Fruit fly (Drosophila melanogaster): ENCODE results near the gene CG31464.

CG31464 gene

DNA sequence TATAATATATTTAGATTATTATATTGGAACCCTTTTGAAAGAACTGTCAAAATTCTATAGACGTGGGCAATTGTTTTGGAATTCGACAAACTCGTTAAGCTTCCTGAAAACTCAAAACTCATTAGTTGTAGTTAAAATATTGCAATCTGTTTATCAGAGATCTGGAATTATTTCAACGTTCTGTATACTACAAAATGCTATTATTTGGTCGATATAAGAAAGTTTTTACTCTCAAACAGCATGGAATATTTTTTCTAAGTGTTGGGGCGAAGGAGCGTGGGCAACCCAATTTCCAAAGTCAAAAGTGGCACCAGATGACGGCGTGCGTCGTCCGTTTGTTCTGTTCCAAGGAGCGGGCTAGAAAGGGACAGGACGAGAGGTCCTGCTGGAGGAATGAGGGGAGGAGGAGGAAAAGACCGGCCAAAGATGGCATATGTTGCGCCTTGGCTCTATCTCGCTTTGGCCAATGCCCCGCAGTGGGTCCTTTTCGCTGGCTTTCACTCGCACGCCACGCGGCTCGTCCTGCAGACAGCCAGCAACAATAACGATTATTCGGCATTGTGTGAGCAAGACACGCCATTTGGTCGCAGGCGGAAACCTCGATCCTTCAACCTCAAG is 5.2 kb upstream of the CG31464 start:
- TF ChIP-seq noc (tag; optimal IDR thresholded peaks at IDR 0.05): no peak

DNA sequence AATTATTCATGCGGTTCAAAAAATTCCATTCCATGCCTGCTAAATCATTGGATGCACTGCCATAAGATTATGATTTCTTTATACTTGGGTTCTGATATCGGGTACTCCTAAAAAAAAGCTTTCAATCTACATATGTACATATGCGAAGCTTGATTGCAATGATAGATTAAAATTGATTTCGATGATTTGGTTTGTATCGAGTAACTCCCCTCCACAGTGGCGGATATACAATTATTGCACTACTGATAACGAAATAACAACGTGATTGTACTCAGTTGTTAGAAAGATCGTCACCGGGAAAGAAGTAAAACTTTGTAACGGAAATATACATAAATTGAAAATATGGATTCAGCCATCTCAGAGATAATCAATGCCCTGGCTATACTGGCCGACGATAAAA is 3.3 kb upstream of the CG31464 start, which contains the start of gene Nazo:
Gene Nazo, plus strand, starts transcription at position 180 of the 400 bp plus-strand sequence.
- TF ChIP-seq noc (tag; optimal IDR thresholded peaks at IDR 0.05): no peak

DNA sequence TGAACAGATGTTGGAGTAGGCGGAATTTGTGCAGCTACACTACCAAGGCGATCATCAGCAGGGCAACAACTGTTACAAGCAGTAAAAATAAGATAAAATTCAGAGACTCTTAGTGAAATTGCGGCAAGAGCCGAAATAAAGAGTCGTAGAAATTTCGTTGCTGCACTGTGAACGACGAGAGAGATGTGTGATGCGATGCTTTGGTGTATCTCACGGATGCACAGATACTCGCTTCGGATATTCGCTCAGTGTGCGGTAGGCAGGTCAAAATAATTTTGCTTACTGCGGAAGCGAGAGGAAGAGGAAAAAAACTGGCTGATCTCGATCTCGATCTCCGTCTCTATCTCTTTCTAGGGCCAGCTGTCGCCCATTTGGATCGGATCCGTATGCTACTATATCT is 2.2 kb upstream of the CG31464 start:
- TF ChIP-seq noc (tag; optimal IDR thresholded peaks at IDR 0.05): no peak

DNA sequence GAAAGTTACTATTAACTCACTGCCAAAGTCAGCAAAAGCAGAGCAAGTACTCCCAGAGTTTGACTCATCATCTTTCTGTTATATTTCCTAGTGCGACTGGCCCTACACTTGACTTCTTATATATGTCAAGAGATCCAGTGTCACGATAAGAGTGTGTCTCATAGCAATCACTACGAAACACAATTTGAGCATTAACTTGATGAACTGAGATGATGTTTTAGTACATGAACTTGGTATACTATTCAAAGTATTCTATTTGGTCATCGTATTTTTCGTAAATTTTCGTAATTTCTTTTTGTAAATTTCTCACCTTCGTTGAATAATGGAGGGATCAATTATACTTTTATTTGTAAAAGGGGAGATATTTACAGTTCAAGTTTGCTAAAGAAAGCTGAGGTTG is 562 bp upstream of the CG31464 start, which contains the start of gene CG11672:
Gene CG11672, minus strand, starts transcription at position 101 of the 400 bp plus-strand sequence.
- no peak for TF ChIP-seq noc (tag; optimal IDR thresholded peaks at IDR 0.05)

DNA sequence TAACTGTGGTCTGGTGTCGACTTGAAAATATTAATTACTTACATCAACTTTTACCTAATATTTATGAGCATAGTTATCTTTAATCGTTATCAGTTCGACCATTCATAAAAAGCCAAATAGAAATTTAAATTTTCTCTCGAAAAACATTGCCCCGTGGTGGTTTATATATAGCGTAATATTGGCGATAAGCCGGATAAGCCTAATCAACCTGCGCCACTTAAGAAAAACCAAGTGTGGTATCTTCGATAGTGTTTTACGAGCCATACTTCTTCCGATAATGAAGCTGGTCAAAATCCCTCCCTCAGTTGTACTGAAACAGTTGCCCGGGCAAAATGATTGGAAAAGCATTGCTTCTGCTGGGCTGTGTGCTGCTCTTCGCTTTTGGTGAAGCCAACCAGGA is 994 bp downstream of the CG31464 start, which contains the start of gene CG31463:
Gene CG31463, plus strand, starts transcription at position 302 of the 400 bp plus-strand sequence.
- TF ChIP-seq noc (tag; optimal IDR thresholded peaks at IDR 0.05): no peak

DNA sequence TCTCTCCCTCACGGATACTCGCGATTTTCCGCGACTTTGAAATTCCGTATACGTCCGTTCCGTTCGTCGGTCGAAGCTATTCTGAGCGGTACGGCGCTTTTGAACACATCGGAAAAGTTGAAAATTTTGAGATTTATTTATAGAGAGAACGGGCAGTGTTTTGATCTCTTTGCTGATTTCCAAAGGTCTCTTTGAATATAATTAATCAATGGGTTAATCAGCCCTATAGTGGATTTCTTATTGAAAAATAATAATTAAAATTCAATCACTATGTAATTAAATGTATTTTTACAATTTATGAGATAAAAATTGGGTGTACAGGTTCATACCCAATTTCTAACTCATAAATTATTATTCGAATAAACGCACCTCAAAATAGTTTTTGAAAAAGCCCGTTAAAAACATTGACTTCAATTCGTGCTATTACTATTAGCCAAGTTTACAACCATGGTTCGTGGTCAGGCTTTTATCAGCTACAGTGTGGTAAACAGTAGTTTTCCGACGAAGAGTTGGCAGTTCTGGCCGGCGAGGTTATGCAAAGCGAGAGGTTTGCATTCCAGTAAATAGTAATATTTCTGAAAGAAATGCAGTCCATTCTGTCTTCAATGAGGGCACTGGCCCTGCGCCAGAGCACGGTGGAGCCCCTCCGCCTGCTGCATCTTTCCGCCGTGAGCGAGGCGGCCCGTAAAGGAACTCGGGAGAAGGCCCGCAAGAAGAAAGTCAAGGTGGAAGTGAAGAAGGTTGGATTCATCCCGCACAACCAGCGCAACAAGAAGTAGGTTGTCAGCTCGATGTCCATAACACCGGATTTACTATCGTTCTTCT is 10.1 kb downstream of the CG31464 start, which contains the start of the genes CG9626 and mRpL1:
Gene CG9626, minus strand, starts transcription at position 51 of the 825 bp plus-strand sequence.
Gene mRpL1, plus strand, starts transcription at position 513 of the 825 bp plus-strand sequence.
- no peak for TF ChIP-seq noc (tag; optimal IDR thresholded peaks at IDR 0.05)

DNA sequence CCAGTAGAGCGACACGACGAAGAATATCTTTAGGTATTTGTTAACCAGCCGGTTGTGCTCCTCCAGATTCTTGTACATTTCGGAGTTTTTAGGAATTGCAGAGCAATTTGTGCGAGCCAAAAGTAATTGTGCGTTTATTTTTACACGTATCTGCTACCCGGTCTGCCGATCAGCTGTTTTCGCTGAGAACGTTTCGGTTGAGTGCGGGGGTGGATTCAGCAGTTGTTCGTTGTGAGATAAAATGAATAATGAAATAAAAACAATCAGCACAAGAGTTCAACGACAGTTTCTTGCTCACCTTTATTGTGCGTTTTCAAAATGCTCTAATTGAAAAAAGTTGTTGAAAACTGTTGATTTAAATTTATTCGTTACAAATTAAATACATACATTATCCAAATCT is 12.8 kb downstream of the CG31464 start, which contains the start of gene nac:
Gene nac, minus strand, starts transcription at position 176 of the 400 bp plus-strand sequence.
- no peak for TF ChIP-seq noc (tag; optimal IDR thresholded peaks at IDR 0.05)

DNA sequence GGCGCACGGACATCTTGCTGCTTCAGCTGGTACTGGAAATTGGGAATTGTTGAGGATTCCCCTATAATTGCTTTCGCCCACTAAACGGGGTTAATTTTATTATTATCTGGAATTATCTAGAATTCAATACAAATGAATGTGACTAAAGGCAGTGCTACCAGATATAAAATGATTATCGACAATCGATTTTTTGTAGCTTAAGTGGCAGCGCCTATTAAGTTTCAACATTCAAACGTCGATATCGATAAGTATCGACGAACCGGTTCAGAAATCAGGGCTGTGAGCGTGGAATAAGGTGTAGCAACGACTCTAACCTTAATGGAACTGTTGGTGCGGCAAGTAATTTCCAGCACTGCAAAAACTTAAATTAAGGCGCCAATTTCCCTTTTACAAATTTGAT is 14.1 kb downstream of the CG31464 start, which contains the start of gene Sgt1:
Gene Sgt1, minus strand, starts transcription at position 165 of the 400 bp plus-strand sequence.
- TF ChIP-seq noc (tag; optimal IDR thresholded peaks at IDR 0.05): no peak

DNA sequence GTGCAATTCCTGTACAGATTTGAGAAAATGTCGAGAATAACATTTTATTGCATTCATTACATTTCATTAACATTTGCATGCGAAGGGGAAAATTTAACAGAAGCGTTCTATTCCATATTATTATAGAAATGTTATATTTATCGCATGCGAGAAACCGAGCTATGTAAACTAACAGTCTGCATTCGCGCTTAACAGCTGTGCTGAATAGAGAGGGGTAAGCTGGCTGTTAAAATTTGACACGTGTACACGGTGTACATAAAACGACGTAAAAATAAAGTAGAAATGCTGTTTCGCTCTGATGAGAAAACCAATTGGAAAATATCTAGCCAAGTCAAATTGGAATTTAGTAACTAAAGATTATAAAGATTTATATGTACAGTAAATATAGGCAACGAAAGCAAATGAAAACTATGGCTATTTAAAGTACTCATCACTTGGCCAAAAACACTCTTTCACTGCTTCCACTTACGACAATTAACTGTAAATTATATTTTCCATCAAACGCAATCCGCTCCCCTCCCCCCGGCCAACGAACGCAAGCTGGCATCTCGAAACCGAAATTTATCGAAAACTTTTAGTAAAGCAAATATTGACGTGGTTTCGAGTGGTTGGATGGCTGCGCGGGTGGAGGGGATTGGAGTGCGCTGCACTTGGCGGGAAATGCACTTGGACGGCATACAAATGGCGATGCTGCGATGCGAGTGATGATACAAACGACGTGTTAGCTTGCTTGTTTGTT is 15.3 kb downstream of the CG31464 start:
- TF ChIP-seq noc (tag; optimal IDR thresholded peaks at IDR 0.05): no peak

DNA sequence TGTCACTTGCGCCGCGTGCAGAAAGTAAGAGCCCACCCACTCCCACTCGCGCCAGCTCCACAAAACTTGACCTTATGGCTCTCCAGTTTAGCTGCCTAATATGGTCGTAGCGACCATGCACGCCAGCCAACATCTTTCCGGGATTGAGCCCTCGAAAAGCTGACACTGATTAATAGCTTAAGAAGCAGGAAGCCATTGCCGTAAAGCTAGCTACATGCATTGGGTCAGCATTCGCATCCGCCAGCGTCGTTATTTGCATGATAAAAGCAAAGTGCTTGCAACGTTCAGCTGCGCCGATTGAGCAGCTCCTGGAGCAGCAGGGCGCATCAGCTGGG is 15.9 kb downstream of the CG31464 start:
- TF ChIP-seq noc (tag; optimal IDR thresholded peaks at IDR 0.05): no peak

DNA sequence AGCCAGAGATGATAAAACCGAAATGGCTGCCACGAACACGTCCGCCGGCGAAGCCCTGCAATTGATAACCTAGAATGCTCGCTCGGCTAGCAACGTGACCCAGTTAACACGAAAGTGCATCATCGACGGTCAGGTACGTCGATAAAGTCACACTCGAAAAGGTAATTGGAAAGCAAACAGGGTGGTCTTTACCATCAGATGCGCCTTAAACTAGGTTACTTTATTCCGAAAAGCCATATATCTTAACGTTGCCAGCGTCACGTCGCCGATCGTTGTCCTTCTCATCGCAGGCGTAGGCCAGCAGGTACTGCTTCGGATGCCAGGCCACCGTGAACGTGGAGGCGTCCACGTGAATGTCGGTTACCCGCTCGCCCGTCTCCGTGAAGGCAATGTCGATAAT is 16.2 kb downstream of the CG31464 start:
- no peak for TF ChIP-seq noc (tag; optimal IDR thresholded peaks at IDR 0.05)

DNA sequence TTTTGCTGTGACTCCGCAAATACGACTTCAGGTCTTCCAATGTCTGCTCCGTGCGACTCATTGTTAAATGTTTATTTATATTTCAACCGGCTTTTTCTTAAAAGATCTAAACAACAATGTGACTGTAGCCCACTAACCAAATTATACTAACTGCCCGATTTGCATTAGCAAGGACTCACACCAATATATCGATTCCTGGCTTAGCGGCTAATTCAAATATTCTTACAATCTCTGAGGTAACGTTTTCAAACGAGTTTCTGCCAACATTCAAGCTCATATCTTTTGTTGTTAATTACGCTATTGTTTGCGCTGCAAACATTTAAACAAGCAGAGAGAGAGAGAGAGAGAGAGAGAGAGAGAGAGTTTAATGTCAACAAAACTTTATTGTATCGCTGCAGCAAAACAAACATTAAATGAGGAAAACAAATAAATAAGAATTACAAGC is 17.5 kb downstream of the CG31464 start, which contains the start of gene tex:
Gene tex, minus strand, starts transcription at position 131 of the 445 bp plus-strand sequence.
- no peak for TF ChIP-seq noc (tag; optimal IDR thresholded peaks at IDR 0.05)

DNA sequence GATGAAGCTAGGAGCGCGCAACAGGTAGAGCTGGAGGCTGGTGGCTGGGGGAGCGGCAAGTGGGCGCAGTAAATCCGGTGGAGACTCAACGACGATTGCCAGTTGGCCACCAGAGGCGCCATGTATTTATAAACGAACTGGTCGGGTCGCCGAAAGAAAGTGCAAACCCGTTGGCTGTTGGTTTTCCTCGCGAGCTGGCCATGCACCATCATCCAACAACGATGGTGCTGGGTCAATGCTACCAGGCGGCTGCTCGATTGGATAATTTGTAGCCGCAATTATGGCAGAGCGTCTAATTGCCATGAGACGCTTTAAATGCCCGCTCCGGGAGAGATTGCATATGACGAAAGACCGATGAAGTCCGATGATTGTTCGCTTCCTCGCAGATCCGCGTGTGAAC is 19.6 kb downstream of the CG31464 start, which contains the start of gene CG11693:
Gene CG11693, minus strand, starts transcription at position 101 of the 400 bp plus-strand sequence.
- no peak for TF ChIP-seq noc (tag; optimal IDR thresholded peaks at IDR 0.05)

DNA sequence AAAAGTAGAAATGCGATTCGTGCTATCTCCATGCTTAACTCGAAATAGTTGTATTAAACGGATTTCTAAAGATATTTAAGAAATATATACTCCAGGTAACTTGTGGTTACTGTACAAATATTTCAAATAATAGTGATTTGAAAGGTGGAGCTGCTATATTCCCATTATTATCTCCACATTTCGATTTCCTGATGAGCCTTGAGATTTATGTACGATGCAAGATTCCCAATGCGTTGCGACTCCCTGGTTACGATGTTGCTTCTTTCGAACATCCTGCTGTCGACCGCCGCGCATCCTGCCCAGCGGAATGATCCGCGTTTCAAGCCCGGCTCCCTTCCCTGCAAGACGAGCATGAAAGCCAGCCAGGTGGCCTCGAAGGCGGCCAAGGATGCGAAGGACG is 21.0 kb downstream of the CG31464 start, which contains the start of the genes CG11694 and CG11698:
Gene CG11694, minus strand, starts transcription at position 101 of the 400 bp plus-strand sequence.
Gene CG11698, plus strand, starts transcription at position 152 of the 400 bp plus-strand sequence.
- TF ChIP-seq noc (tag; optimal IDR thresholded peaks at IDR 0.05): no peak

DNA sequence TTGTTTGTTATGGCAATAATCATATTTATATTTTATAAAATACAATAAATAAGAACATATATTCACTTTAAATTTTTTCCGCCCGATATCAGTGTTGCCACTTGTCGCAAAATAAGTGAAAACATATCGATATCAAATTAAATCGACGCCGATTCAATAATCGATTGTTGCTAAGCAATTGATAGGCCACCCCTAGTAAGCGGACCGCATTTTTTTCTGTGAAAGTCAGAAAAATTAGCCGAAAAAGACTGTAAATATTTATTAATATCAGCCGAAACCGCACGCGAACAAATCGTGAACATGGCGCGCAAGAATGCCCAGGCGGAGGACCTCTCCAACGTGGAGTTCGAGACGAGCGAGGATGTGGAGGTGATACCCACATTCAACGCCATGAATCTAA is 22.0 kb downstream of the CG31464 start, which contains the start of gene CG7483:
Gene CG7483, plus strand, starts transcription at position 171 of the 400 bp plus-strand sequence.
- no peak for TF ChIP-seq noc (tag; optimal IDR thresholded peaks at IDR 0.05)

All from whole organism, larva.